Worm (Caenorhabditis elegans): ENCODE results near the gene set-3.
A peak's percentile ranks its signal among the peaks of the same experiment; 100 is the strongest.

The set-3 gene

DNA sequence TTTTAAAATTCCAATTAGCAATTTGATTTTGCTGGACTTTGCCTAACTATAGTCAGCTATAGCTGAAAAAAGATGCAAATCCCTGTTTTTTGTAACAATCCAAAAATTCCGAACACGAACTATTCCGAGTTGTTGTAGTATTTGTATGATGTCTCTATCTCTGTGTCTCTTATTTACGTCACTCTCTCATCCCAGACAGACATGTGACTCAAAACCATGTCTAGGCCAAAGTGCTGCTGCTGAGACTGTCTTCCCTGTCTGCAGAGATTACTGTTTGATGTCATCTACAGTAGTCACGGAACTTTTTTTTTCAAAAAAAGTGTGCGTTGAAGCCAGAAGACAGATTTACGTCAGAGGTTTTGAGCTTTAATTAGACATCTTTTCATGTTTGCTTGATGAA lies 28.1 kb downstream of the set-3 start:
- TF ChIP-seq nhr-48 (tag; optimal IDR thresholded peaks at IDR 0.05) (no peak), vab-7 (GFP tag; IDR thresholded peaks at IDR 0.05) (no peak), F49E8.2 (tag; optimal IDR thresholded peaks at IDR 0.05; ENCODE audit: borderline replicate concordance) (no peak), nhr-76 (tag; optimal IDR thresholded peaks at IDR 0.05) (no peak), rbr-2 (tag; optimal IDR thresholded peaks at IDR 0.05) (no peak), lsy-2 (tag; optimal IDR thresholded peaks at IDR 0.05) (no peak), mep-1 (tag; optimal IDR thresholded peaks at IDR 0.05) (no peak), ces-1 (GFP tag; optimal IDR thresholded peaks at IDR 0.05) (no peak), fkh-10 (GFP tag; optimal IDR thresholded peaks at IDR 0.05) (no peak), duxl-1 (tag; optimal IDR thresholded peaks at IDR 0.05; ENCODE audit: poor library complexity) (no peak), unc-130 (GFP tag; optimal IDR thresholded peaks at IDR 0.05) (no peak), nhr-11 (tag; optimal IDR thresholded peaks at IDR 0.05) (no peak), ceh-82 (tag; optimal IDR thresholded peaks at IDR 0.05) (no peak), nhr-10 (tag; optimal IDR thresholded peaks at IDR 0.05) (no peak), nhr-77 (tag; optimal IDR thresholded peaks at IDR 0.05) (no peak), jun-1 (tag; optimal IDR thresholded peaks at IDR 0.05) (no peak), nhr-42 (GFP tag; IDR thresholded peaks at IDR 0.05) (0 out of 2 replicates have a peak, but pooled peaks have one; percentile 47), Y48G9A.11 (GFP tag; IDR thresholded peaks at IDR 0.05) (no peak), F26F4.8 (GFP tag; conservative IDR thresholded peaks at IDR 0.05) (no peak), egl-27 (tag; optimal IDR thresholded peaks at IDR 0.05) (no peak), ceh-44 (GFP tag; IDR thresholded peaks at IDR 0.05) (no peak), zip-11 (GFP tag; IDR thresholded peaks at IDR 0.05) (no peak), nhr-6 (tag; optimal IDR thresholded peaks at IDR 0.05) (peak; percentile 55), mdl-1 (tag; optimal IDR thresholded peaks at IDR 0.05) (no peak), F44E2.7 (GFP tag; IDR thresholded peaks at IDR 0.05) (no peak), lin-38 (GFP tag; IDR thresholded peaks at IDR 0.05) (no peak), nhr-28 (tag; optimal IDR thresholded peaks at IDR 0.05) (no peak), dpl-1 (GFP tag; optimal IDR thresholded peaks at IDR 0.05) (no peak), skn-1 (tag; optimal IDR thresholded peaks at IDR 0.05) (no peak), ztf-11 (tag; optimal IDR thresholded peaks at IDR 0.05) (no peak), daf-8 (GFP tag; IDR thresholded peaks at IDR 0.05) (no peak), T20F7.1 (GFP tag; optimal IDR thresholded peaks at IDR 0.05) (no peak), nhr-237 (tag; optimal IDR thresholded peaks at IDR 0.05) (no peak), aha-1 (tag) (no peak), hif-1 (tag; optimal IDR thresholded peaks at IDR 0.05) (no peak), lin-15B (tag; optimal IDR thresholded peaks at IDR 0.05) (no peak), pha-4 (GFP tag; IDR thresholded peaks at IDR 0.05) (no peak), pha-4 (tag; optimal IDR thresholded peaks at IDR 0.05) (no peak), aly-2 (tag; optimal IDR thresholded peaks at IDR 0.05) (no peak), fos-1 (tag; optimal IDR thresholded peaks at IDR 0.05) (no peak), D1046.2 (GFP tag; IDR thresholded peaks at IDR 0.05) (no peak), lin-39 (tag; optimal IDR thresholded peaks at IDR 0.05) (no peak), ceh-20 (GFP tag; IDR thresholded peaks at IDR 0.05) (no peak), attf-4 (tag; optimal IDR thresholded peaks at IDR 0.05) (no peak), zfp-3 (GFP tag; conservative IDR thresholded peaks at IDR 0.05) (no peak), ceh-62 (tag; optimal IDR thresholded peaks at IDR 0.05) (no peak), lir-3 (tag; optimal IDR thresholded peaks at IDR 0.05) (no peak), snpc-4 (tag; optimal IDR thresholded peaks at IDR 0.05) (no peak), mes-2 (tag; optimal IDR thresholded peaks at IDR 0.05; ENCODE audit: poor library complexity, severe bottlenecking) (peak; percentile 35), ama-1 (optimal IDR thresholded peaks at IDR 0.05) (no peak), hlh-30 (tag; optimal IDR thresholded peaks at IDR 0.05; ENCODE audit: insufficient read depth) (peak; percentile 81), lin-29 (GFP tag; IDR thresholded peaks at IDR 0.05) (no peak), ZK546.5 (tag; optimal IDR thresholded peaks at IDR 0.05) (no peak), F37D6.2 (tag; optimal IDR thresholded peaks at IDR 0.05) (no peak)
